Worm (Caenorhabditis elegans) whole organism, mixed stage, embryonic: ENCODE data around the gene ZK673.4.
A peak's percentile ranks its signal among the peaks of the same experiment; 100 is the strongest.

ENCODE experiments used
- M03D4.4 ChIP-seq: sonication (generic microtip); optimal IDR thresholded peaks from 2 replicates; lab custom pipeline; 2017; ENCODE audit warnings: mild to moderate bottlenecking, missing genetic modification characterization, missing compliant biosample characterization
- bed-3 ChIP-seq: fragments of 200-800 bp; sonication (Bioruptor generic); optimal IDR thresholded peaks from 3 replicates; lab custom pipeline; 2018; ENCODE audit warnings: mild to moderate bottlenecking, missing genetic modification characterization, moderate library complexity, missing compliant biosample characterization
- ceh-39 ChIP-seq: fragments of 150-350 bp; optimal IDR thresholded peaks from 2 replicates; lab custom pipeline; 2014; ENCODE audit warnings: missing biosample characterization, missing genetic modification characterization
- ceh-83 ChIP-seq: fragments of 200-800 bp; sonication (Bioruptor generic); optimal IDR thresholded peaks from 2 replicates; lab custom pipeline; 2018; ENCODE audit warnings: mild to moderate bottlenecking, missing genetic modification characterization, missing compliant biosample characterization
- ces-1 ChIP-seq: fragments of 150-350 bp; optimal IDR thresholded peaks from 2 replicates; lab custom pipeline; 2014; ENCODE audit warnings: missing biosample characterization, missing genetic modification reagents, missing genetic modification characterization
- cnd-1 ChIP-seq: fragments of 200-800 bp; sonication (Bioruptor generic); optimal IDR thresholded peaks from 2 replicates; lab custom pipeline; 2018; ENCODE audit warnings: mild to moderate bottlenecking, missing genetic modification characterization, missing compliant biosample characterization
- elt-1 ChIP-seq: sonication (generic microtip); optimal IDR thresholded peaks from 2 replicates; lab custom pipeline; 2017; ENCODE audit warnings: missing genetic modification characterization, mild to moderate bottlenecking, missing compliant biosample characterization, antibody characterized with exemption, moderate library complexity, borderline replicate concordance; ENCODE audit not compliant: insufficient read depth
- elt-3 ChIP-seq: fragments of 150-350 bp; optimal IDR thresholded peaks from 2 replicates; lab custom pipeline; 2014; ENCODE audit warnings: missing biosample characterization, missing genetic modification characterization
- flh-1 ChIP-seq: fragments of 200-800 bp; sonication (Bioruptor generic); optimal IDR thresholded peaks from 2 replicates; lab custom pipeline; 2018; ENCODE audit warnings: mild to moderate bottlenecking, missing genetic modification characterization, moderate library complexity, missing compliant biosample characterization
- ham-2 ChIP-seq: fragments of 200-800 bp; sonication (Bioruptor generic); optimal IDR thresholded peaks from 2 replicates; lab custom pipeline; 2018; ENCODE audit warnings: mild to moderate bottlenecking, missing genetic modification characterization, missing compliant biosample characterization
- hlh-1 ChIP-seq: fragments of 150-350 bp; optimal IDR thresholded peaks from 2 replicates; lab custom pipeline; 2014; ENCODE audit warnings: missing biosample characterization, missing genetic modification reagents, missing genetic modification characterization
- lin-13 ChIP-seq: fragments of 150-350 bp; optimal IDR thresholded peaks from 2 replicates; lab custom pipeline; 2014; ENCODE audit warnings: missing biosample characterization, missing genetic modification characterization
- lin-32 ChIP-seq: fragments of 200-800 bp; sonication (Bioruptor generic); optimal IDR thresholded peaks from 2 replicates; lab custom pipeline; 2018; ENCODE audit warnings: mild to moderate bottlenecking, missing genetic modification characterization, missing compliant biosample characterization
- lsy-2 ChIP-seq: fragments of 150-350 bp; optimal IDR thresholded peaks from 2 replicates; lab custom pipeline; 2014; ENCODE audit warnings: missing biosample characterization, missing genetic modification characterization
- mab-5 ChIP-seq: fragments of 150-350 bp; optimal IDR thresholded peaks from 2 replicates; lab custom pipeline; 2014; ENCODE audit warnings: missing biosample characterization, missing genetic modification characterization
- mep-1 ChIP-seq: fragments of 150-350 bp; optimal IDR thresholded peaks from 2 replicates; lab custom pipeline; 2017; ENCODE audit warnings: missing biosample characterization, missing genetic modification reagents, missing genetic modification characterization, inconsistent platforms
- mls-2 ChIP-seq: sonication (generic microtip); optimal IDR thresholded peaks from 2 replicates; lab custom pipeline; 2016; ENCODE audit warnings: mild to moderate bottlenecking, missing genetic modification characterization, moderate library complexity, missing compliant biosample characterization
- nhr-12 ChIP-seq: fragments of 150-350 bp; optimal IDR thresholded peaks from 2 replicates; lab custom pipeline; 2014; ENCODE audit warnings: missing biosample characterization, missing genetic modification characterization
- nhr-2 ChIP-seq: fragments of 150-350 bp; optimal IDR thresholded peaks from 2 replicates; lab custom pipeline; 2014; ENCODE audit warnings: missing biosample characterization, missing genetic modification characterization
- nhr-237 ChIP-seq: fragments of 150-350 bp; optimal IDR thresholded peaks from 2 replicates; lab custom pipeline; 2014; ENCODE audit warnings: missing biosample characterization, missing genetic modification characterization
- nhr-28 ChIP-seq: fragments of 150-350 bp; optimal IDR thresholded peaks from 2 replicates; lab custom pipeline; 2014; ENCODE audit warnings: missing biosample characterization, missing genetic modification characterization
- nhr-76 ChIP-seq: sonication (generic microtip); optimal IDR thresholded peaks from 2 replicates; lab custom pipeline; 2017; ENCODE audit warnings: missing biosample characterization, missing genetic modification characterization
- pha-4 ChIP-seq: fragments of 150-350 bp; optimal IDR thresholded peaks from 2 replicates; lab custom pipeline; 2018; ENCODE audit warnings: missing biosample characterization, missing genetic modification reagents, missing genetic modification characterization
- sem-2 ChIP-seq: fragments of 200-800 bp; sonication (Bioruptor generic); optimal IDR thresholded peaks from 2 replicates; lab custom pipeline; 2018; ENCODE audit warnings: mild to moderate bottlenecking, missing genetic modification characterization, missing compliant biosample characterization
- snpc-4 ChIP-seq: fragments of 150-350 bp; optimal IDR thresholded peaks from 2 replicates; lab custom pipeline; 2014; ENCODE audit warnings: missing biosample characterization, missing genetic modification characterization
- sptf-1 ChIP-seq: sonication (generic microtip); optimal IDR thresholded peaks from 2 replicates; lab custom pipeline; 2017; ENCODE audit warnings: mild to moderate bottlenecking, missing genetic modification characterization, moderate library complexity, missing compliant biosample characterization
- unc-120 ChIP-seq: sonication (generic microtip); optimal IDR thresholded peaks from 2 replicates; lab custom pipeline; 2017; ENCODE audit warnings: missing genetic modification characterization, missing compliant biosample characterization; ENCODE audit not compliant: poor library complexity, severe bottlenecking
- unc-39 ChIP-seq: fragments of 150-350 bp; optimal IDR thresholded peaks from 2 replicates; lab custom pipeline; 2014; ENCODE audit warnings: missing biosample characterization, missing genetic modification characterization
- unc-62 ChIP-seq: fragments of 150-350 bp; optimal IDR thresholded peaks from 2 replicates; lab custom pipeline; 2014; ENCODE audit warnings: missing biosample characterization, missing genetic modification reagents, missing genetic modification characterization
- zip-8 ChIP-seq: fragments of 150-350 bp; optimal IDR thresholded peaks from 2 replicates; lab custom pipeline; 2014; ENCODE audit warnings: missing biosample characterization, missing genetic modification characterization
- ztf-11 ChIP-seq: fragments of 150-350 bp; optimal IDR thresholded peaks from 2 replicates; lab custom pipeline; 2014; ENCODE audit warnings: missing biosample characterization, missing genetic modification characterization

ZK673.4 gene

ce11 chrII:10452620-10453019 lies at the start of gene ZK673.4:
Gene ZK673.4, plus strand, starts transcription at chrII:10452920.
- no peak for TF ChIP-seq snpc-4 (tag; lab: Kevin White, UChicago)
- no peak for TF ChIP-seq zip-8 (tag; lab: Kevin White, UChicago)
- TF ChIP-seq unc-39, result no peak
- no peak for TF ChIP-seq ztf-11 (tag; lab: Kevin White, UChicago)
- no peak for TF ChIP-seq nhr-2 (tag; lab: Kevin White, UChicago)
- no peak for TF ChIP-seq hlh-1

DNA sequence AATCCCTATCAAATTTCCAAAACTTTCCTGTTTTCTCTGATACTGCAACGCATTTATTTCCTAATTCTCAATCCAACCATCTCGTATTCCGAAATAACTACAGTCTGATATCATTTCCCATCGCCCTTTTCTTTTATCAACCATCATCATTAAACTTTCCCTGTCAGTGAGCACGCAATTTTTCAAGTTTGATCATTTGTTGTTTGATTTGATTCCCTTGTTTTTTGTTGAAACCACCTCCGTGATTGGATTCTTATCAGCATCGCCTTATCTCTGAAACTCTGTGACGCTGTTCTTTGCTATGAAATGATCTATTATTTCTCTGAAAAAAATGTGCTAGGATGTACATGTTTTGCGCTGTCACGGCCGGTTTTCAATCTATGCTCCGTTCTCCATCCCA lies 49.7 kb upstream of the ZK673.4 start:
- TF ChIP-seq unc-62 (GFP tag; lab: Kevin White, UChicago), result no peak
- no peak for TF ChIP-seq mep-1
- TF ChIP-seq elt-1, result no peak
- no peak for TF ChIP-seq nhr-12
- TF ChIP-seq ceh-83 (GFP tag; lab: Kevin White, UChicago), result no peak
- no peak for TF ChIP-seq nhr-28
- no peak for TF ChIP-seq lin-13 (tag; lab: Kevin White, UChicago)
- TF ChIP-seq sem-2, result no peak
- no peak for TF ChIP-seq nhr-2 (tag; lab: Kevin White, UChicago)
- no peak for TF ChIP-seq flh-1

- TF ChIP-seq nhr-12 (no peak), elt-3 (no peak), bed-3 (GFP tag; lab: Kevin White, UChicago) (no peak), nhr-237 (no peak), M03D4.4 (tag; lab: Kevin White, UChicago) (no peak), flh-1 (no peak), ztf-11 (tag; lab: Kevin White, UChicago) (no peak), nhr-28 (no peak), lin-32 (GFP tag; lab: Kevin White, UChicago) (no peak), lsy-2 (tag; lab: Kevin White, UChicago) (no peak), ceh-83 (GFP tag; lab: Kevin White, UChicago) (no peak), ceh-39 (tag; lab: Kevin White, UChicago) (no peak), lin-13 (tag; lab: Kevin White, UChicago) (no peak), unc-39 (no peak), elt-1 (no peak), unc-120 (tag; lab: Kevin White, UChicago) (no peak)
Observed at ce11 chrII:10410989-10411388, 41.7 kb upstream of the ZK673.4 start, which contains the start of gene E04D5.5. Gene E04D5.5, plus strand, starts transcription at chrII:10411289.

DNA sequence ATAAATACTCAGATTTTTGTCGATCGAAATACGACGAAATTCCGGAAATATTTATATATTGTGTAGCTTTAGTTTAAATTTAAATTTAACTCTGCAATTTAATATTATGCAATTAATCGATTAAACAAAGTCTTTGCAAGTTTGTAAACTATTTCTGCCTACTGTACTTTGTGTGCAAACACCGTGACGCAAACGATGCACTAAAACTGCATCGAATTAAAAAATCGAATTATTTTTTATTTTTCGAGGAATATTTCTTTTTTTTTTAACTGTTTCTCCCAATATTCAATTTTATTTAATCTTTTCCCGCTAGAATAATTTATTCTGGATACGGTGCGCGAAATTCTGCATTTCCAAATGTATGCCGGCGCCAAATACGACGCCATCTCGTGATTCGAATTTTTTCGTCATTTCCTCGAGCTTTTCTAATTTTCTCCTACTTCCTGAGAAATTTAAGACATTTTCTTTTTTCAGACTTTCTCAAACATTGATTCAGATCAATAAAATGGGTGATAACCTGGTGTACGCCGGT lies 36.3 kb upstream of the ZK673.4 start, which contains the start of gene eif-2A:
TSS of gene eif-2A (plus strand) at position 469 of the 532 bp plus-strand sequence.
- TF ChIP-seq nhr-12 (no peak), ces-1 (GFP tag; lab: Kevin White, UChicago) (peak; percentile 59), lsy-2 (tag; lab: Kevin White, UChicago) (peak; percentile 90)

ce11 chrII:10421941-10422340 lies 30.8 kb upstream of the ZK673.4 start, which contains the start of gene frpr-21:
Gene frpr-21, minus strand, starts transcription at chrII:10422041.
- TF ChIP-seq unc-120 (tag; lab: Kevin White, UChicago), result no peak
- TF ChIP-seq snpc-4 (tag; lab: Kevin White, UChicago), result no peak
- no peak for TF ChIP-seq nhr-28
- no peak for TF ChIP-seq unc-62 (GFP tag; lab: Kevin White, UChicago)
- TF ChIP-seq nhr-76 (tag; lab: Kevin White, UChicago), result no peak
- no peak for TF ChIP-seq sem-2
- no peak for TF ChIP-seq M03D4.4 (tag; lab: Kevin White, UChicago)
- no peak for TF ChIP-seq elt-1
- TF ChIP-seq hlh-1, result no peak
- no peak for TF ChIP-seq flh-1
- no peak for TF ChIP-seq bed-3 (GFP tag; lab: Kevin White, UChicago)
- TF ChIP-seq pha-4, result no peak
- TF ChIP-seq mab-5 (tag; lab: Kevin White, UChicago), result no peak
- TF ChIP-seq mep-1, result no peak
- TF ChIP-seq ham-2 (GFP tag; lab: Kevin White, UChicago), result no peak

DNA sequence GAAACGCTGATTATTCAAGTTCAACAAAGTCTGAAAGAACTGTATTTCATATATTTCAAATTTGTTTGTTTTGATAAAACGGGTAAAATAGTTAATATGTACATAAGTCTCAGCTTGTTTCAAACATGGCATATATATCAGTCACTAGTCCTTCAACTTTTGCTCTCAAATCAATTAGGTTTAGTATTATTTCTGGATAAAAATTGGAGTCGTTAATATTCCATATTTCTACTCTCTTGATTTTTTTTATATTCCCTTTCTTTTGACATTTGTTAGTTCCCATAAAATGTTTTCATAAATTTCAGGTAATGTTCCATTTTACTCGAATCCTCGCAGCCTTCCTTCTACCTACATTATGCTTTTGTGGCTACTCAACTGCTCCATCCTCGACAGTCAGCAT lies 16.9 kb upstream of the ZK673.4 start, which contains the start of gene cut-4:
TSS of gene cut-4 (plus strand) at position 301 of the 400 bp plus-strand sequence.
- TF ChIP-seq pha-4 (no peak), unc-62 (GFP tag; lab: Kevin White, UChicago) (no peak), elt-1 (no peak), mab-5 (tag; lab: Kevin White, UChicago) (no peak), nhr-12 (no peak), unc-120 (tag; lab: Kevin White, UChicago) (no peak), unc-39 (no peak), ceh-39 (tag; lab: Kevin White, UChicago) (no peak), bed-3 (GFP tag; lab: Kevin White, UChicago) (no peak), mls-2 (no peak), nhr-2 (tag; lab: Kevin White, UChicago) (no peak), cnd-1 (tag; lab: Kevin White, UChicago) (no peak), sptf-1 (tag; lab: Kevin White, UChicago) (no peak)
